Worm (Caenorhabditis elegans) whole organism, young adult: ENCODE measurements around the gene unc-33.

Source experiments
- B0035.1 ChIP-seq: sonication (generic microtip); optimal IDR thresholded peaks from 2 replicates; lab custom pipeline; 2016; ENCODE audit warnings: missing genetic modification characterization, mild to moderate bottlenecking, missing compliant biosample characterization, missing genotype, missing genetic modification reagents
- B0336.3 ChIP-seq: fragments of 200-800 bp; sonication (Bioruptor generic); IDR thresholded peaks from 2 replicates; pipeline ENCODE4 v1.3.6; 2022; ENCODE audit warnings: missing genetic modification characterization, missing compliant biosample characterization
- C06A6.2 ChIP-seq: fragments of 200-800 bp; sonication (Bioruptor generic); conservative IDR thresholded peaks from 2 replicates; pipeline ENCODE4 v1.3.6; 2022; ENCODE audit warnings: missing genetic modification characterization, missing compliant biosample characterization
- F22D6.2 ChIP-seq: sonication (generic microtip); optimal IDR thresholded peaks from 2 replicates; lab custom pipeline; 2016; ENCODE audit warnings: mild to moderate bottlenecking, missing genetic modification characterization, missing compliant biosample characterization
- F23B12.7 ChIP-seq: sonication (generic microtip); optimal IDR thresholded peaks from 2 replicates; lab custom pipeline; 2017; ENCODE audit warnings: missing genetic modification characterization, mild to moderate bottlenecking, missing compliant biosample characterization, antibody characterized with exemption, moderate library complexity; ENCODE audit not compliant: insufficient read depth
- K11D2.4 ChIP-seq: fragments of 200-800 bp; sonication (Bioruptor generic); IDR thresholded peaks from 2 replicates; pipeline ENCODE4 v1.3.6; 2022; ENCODE audit warnings: missing genetic modification reagents, missing genetic modification characterization, missing compliant biosample characterization
- T07F8.4 ChIP-seq: sonication (generic microtip); optimal IDR thresholded peaks from 2 replicates; lab custom pipeline; 2016; ENCODE audit warnings: mild to moderate bottlenecking, missing genetic modification characterization, moderate library complexity, missing compliant biosample characterization
- Y53F4B.3 ChIP-seq: fragments of 200-800 bp; sonication (Bioruptor generic); IDR thresholded peaks from 2 replicates; pipeline ENCODE4 v1.3.6; 2022; ENCODE audit warnings: missing genetic modification reagents, missing genetic modification characterization, missing compliant biosample characterization
- atf-7 ChIP-seq: sonication (generic microtip); optimal IDR thresholded peaks from 2 replicates; lab custom pipeline; 2017; ENCODE audit warnings: mild to moderate bottlenecking, missing genetic modification characterization, missing compliant biosample characterization
- attf-5 ChIP-seq: fragments of 200-800 bp; sonication (Bioruptor generic); optimal IDR thresholded peaks from 2 replicates; lab custom pipeline; 2018; ENCODE audit warnings: mild to moderate bottlenecking, missing genetic modification characterization, missing compliant biosample characterization
- attf-6 ChIP-seq: fragments of 200-800 bp; sonication (Bioruptor generic); IDR thresholded peaks from 2 replicates; pipeline ENCODE4 v1.3.6; 2022; ENCODE audit warnings: missing genetic modification reagents, missing genetic modification characterization, missing compliant biosample characterization
- bed-1 ChIP-seq: fragments of 200-800 bp; sonication (Bioruptor generic); IDR thresholded peaks from 2 replicates; pipeline ENCODE4 v1.3.6; 2022; ENCODE audit warnings: missing genetic modification reagents, missing genetic modification characterization, missing compliant biosample characterization
- ccch-3 ChIP-seq: fragments of 200-800 bp; sonication (Bioruptor generic); optimal IDR thresholded peaks from 2 replicates; lab custom pipeline; 2018; ENCODE audit warnings: mild to moderate bottlenecking, missing genetic modification characterization, missing compliant biosample characterization
- ceh-58 ChIP-seq: fragments of 200-800 bp; sonication (Bioruptor generic); IDR thresholded peaks from 2 replicates; pipeline ENCODE4 v1.3.6; 2022; ENCODE audit warnings: missing genetic modification characterization, missing compliant biosample characterization
- die-1 ChIP-seq: sonication (generic microtip); optimal IDR thresholded peaks from 2 replicates; lab custom pipeline; 2016; ENCODE audit warnings: missing genotype, mild to moderate bottlenecking, missing genetic modification characterization, missing compliant biosample characterization
- dpff-1 ChIP-seq: sonication (generic microtip); optimal IDR thresholded peaks from 2 replicates; lab custom pipeline; 2017; ENCODE audit warnings: mild to moderate bottlenecking, missing genetic modification characterization, missing compliant biosample characterization
- dpl-1 ChIP-seq: fragments of 150-350 bp; optimal IDR thresholded peaks from 2 replicates; lab custom pipeline; 2014; ENCODE audit warnings: missing biosample characterization, missing genetic modification reagents, missing genetic modification characterization
- ets-4 ChIP-seq: fragments of 200-800 bp; sonication (Bioruptor generic); optimal IDR thresholded peaks from 2 replicates; lab custom pipeline; 2018; ENCODE audit warnings: mild to moderate bottlenecking, missing genetic modification characterization, missing compliant biosample characterization
- fkh-3 ChIP-seq: sonication (generic microtip); optimal IDR thresholded peaks from 2 replicates; lab custom pipeline; 2016; ENCODE audit warnings: mild to moderate bottlenecking, missing genetic modification characterization, missing compliant biosample characterization
- hmg-20 ChIP-seq: fragments of 200-800 bp; sonication (Bioruptor generic); IDR thresholded peaks from 2 replicates; pipeline ENCODE4 v1.3.6; 2022; ENCODE audit warnings: missing genetic modification reagents, missing genetic modification characterization, missing compliant biosample characterization
- let-607 ChIP-seq, 2 experiments: fragments of 200-800 bp in 1 of 2; sonication (Bioruptor generic) in 1 of 2; sonication (generic microtip) in 1 of 2; optimal IDR thresholded peaks; 2 replicates each; lab custom pipeline; 2016 to 2018; ENCODE audit warnings: mild to moderate bottlenecking in 2 of 2, missing compliant biosample characterization in 2 of 2, missing genetic modification characterization in 2 of 2, moderate library complexity in 2 of 2, missing genotype in 1 of 2
- lin-40 ChIP-seq: sonication (generic microtip); optimal IDR thresholded peaks from 2 replicates; lab custom pipeline; 2016; ENCODE audit warnings: missing genetic modification characterization, mild to moderate bottlenecking, missing compliant biosample characterization, missing genotype, missing genetic modification reagents
- lin-54 ChIP-seq: fragments of 200-800 bp; sonication (Bioruptor generic); optimal IDR thresholded peaks from 2 replicates; lab custom pipeline; 2018; ENCODE audit warnings: mild to moderate bottlenecking, missing genetic modification characterization, missing compliant biosample characterization
- lir-1 ChIP-seq: fragments of 200-800 bp; sonication (Bioruptor generic); conservative IDR thresholded peaks from 2 replicates; pipeline ENCODE4 v1.3.6; 2022; ENCODE audit warnings: missing genetic modification reagents, missing genetic modification characterization, missing compliant biosample characterization
- madf-10 ChIP-seq: sonication (generic microtip); optimal IDR thresholded peaks from 2 replicates; lab custom pipeline; 2016; ENCODE audit warnings: mild to moderate bottlenecking, missing genetic modification characterization, missing compliant biosample characterization
- madf-3 ChIP-seq: fragments of 200-800 bp; sonication (Bioruptor generic); IDR thresholded peaks from 2 replicates; pipeline ENCODE4 v1.3.6; 2022; ENCODE audit warnings: missing genetic modification reagents, missing genetic modification characterization, missing compliant biosample characterization
- mes-4 ChIP-seq: sonication (generic microtip); optimal IDR thresholded peaks from 2 replicates; lab custom pipeline; 2016; ENCODE audit warnings: missing genotype, missing genetic modification characterization, missing compliant biosample characterization
- nfya-1 ChIP-seq: sonication (generic microtip); optimal IDR thresholded peaks from 2 replicates; lab custom pipeline; 2017; ENCODE audit warnings: antibody characterized with exemption, missing compliant biosample characterization, missing genetic modification characterization, borderline replicate concordance; ENCODE audit not compliant: insufficient read depth
- nfya-2 ChIP-seq: fragments of 200-800 bp; sonication (Bioruptor generic); IDR thresholded peaks from 2 replicates; pipeline ENCODE4 v1.3.6; 2022; ENCODE audit warnings: missing genetic modification reagents, missing genetic modification characterization, missing compliant biosample characterization
- nhr-80 ChIP-seq: sonication (generic microtip); optimal IDR thresholded peaks from 2 replicates; lab custom pipeline; 2016; ENCODE audit warnings: missing genetic modification characterization, missing compliant biosample characterization
- rcor-1 ChIP-seq: fragments of 200-800 bp; sonication (Bioruptor generic); IDR thresholded peaks from 2 replicates; pipeline ENCODE4 v1.3.6; 2022; ENCODE audit warnings: missing genetic modification reagents, missing genetic modification characterization, missing compliant biosample characterization
- sea-2 ChIP-seq: fragments of 200-800 bp; sonication (Bioruptor generic); IDR thresholded peaks from 2 replicates; pipeline ENCODE4 v1.3.6; 2022; ENCODE audit warnings: missing genetic modification characterization, missing compliant biosample characterization
- snpc-1.3 ChIP-seq: sonication (generic microtip); optimal IDR thresholded peaks from 2 replicates; lab custom pipeline; 2017; ENCODE audit warnings: missing genetic modification characterization, mild to moderate bottlenecking, missing compliant biosample characterization, antibody characterized with exemption, moderate library complexity, missing genotype, missing genetic modification reagents; ENCODE audit not compliant: insufficient read depth
- snpc-3.4 ChIP-seq: sonication (generic microtip); optimal IDR thresholded peaks from 2 replicates; lab custom pipeline; 2017; ENCODE audit warnings: missing genetic modification characterization, mild to moderate bottlenecking, missing compliant biosample characterization, antibody characterized with exemption, moderate library complexity, missing genotype, missing genetic modification reagents
- snpc-4 ChIP-seq, 5 experiments: fragments of 150-350 bp in 1 of 5; sonication (generic microtip) in 4 of 5; optimal IDR thresholded peaks; 2 replicates each; lab custom pipeline; 2014 to 2018; ENCODE audit warnings: missing genetic modification characterization in 5 of 5, missing biosample characterization in 3 of 5, antibody characterized with exemption in 2 of 5, mild to moderate bottlenecking in 2 of 5, missing compliant biosample characterization in 2 of 5, missing genotype in 2 of 5, moderate library complexity in 2 of 5, missing genetic modification reagents in 1 of 5
- sptf-2 ChIP-seq: fragments of 200-800 bp; sonication (Bioruptor generic); optimal IDR thresholded peaks from 2 replicates; lab custom pipeline; 2018; ENCODE audit warnings: mild to moderate bottlenecking, missing genetic modification characterization, missing compliant biosample characterization
- tlf-1 ChIP-seq: fragments of 200-800 bp; sonication (Bioruptor generic); optimal IDR thresholded peaks from 2 replicates; lab custom pipeline; 2018; ENCODE audit warnings: mild to moderate bottlenecking, missing genetic modification characterization, missing compliant biosample characterization
- unc-130 ChIP-seq: sonication (generic microtip); optimal IDR thresholded peaks from 2 replicates; lab custom pipeline; 2016; ENCODE audit warnings: missing genetic modification reagents, missing genetic modification characterization, missing compliant biosample characterization
- unc-62 ChIP-seq: fragments of 150-350 bp; optimal IDR thresholded peaks from 2 replicates; lab custom pipeline; 2014; ENCODE audit warnings: missing biosample characterization, missing genetic modification reagents, missing genetic modification characterization
- xnd-1 ChIP-seq: sonication (generic microtip); optimal IDR thresholded peaks from 2 replicates; lab custom pipeline; 2016; ENCODE audit warnings: missing genotype, missing genetic modification reagents, missing genetic modification characterization, missing compliant biosample characterization
- ztf-26 ChIP-seq: sonication (generic microtip); optimal IDR thresholded peaks from 2 replicates; lab custom pipeline; 2017; ENCODE audit warnings: missing genetic modification characterization, missing compliant biosample characterization

Gene unc-33

ce11 chrIV:3527878-3528277 is 11.2 kb downstream of the unc-33 start:
- no peak for TF ChIP-seq lin-54 (GFP tag; lab: Kevin White, UChicago)
- TF ChIP-seq ccch-3 (GFP tag; lab: Kevin White, UChicago): no peak
- TF ChIP-seq hmg-20 (GFP tag; lab: Robert Waterston, UW): no peak
- TF ChIP-seq ceh-58 (GFP tag; lab: Robert Waterston, UW): no peak
- no peak for TF ChIP-seq snpc-3.4 (tag; lab: Kevin White, UChicago)
- no peak for TF ChIP-seq snpc-4 (GFP tag; optimal IDR thresholded peaks at IDR 0.05; lab: Kevin White, UChicago)
- TF ChIP-seq snpc-4 (tag; optimal IDR thresholded peaks at IDR 0.05; lab: Kevin White, UChicago): no peak
- TF ChIP-seq mes-4 (tag; lab: Kevin White, UChicago): no peak
- no peak for TF ChIP-seq attf-5 (GFP tag; lab: Kevin White, UChicago)
- TF ChIP-seq xnd-1: no peak
- no peak for TF ChIP-seq die-1 (tag; lab: Kevin White, UChicago)
- TF ChIP-seq T07F8.4 (tag; lab: Kevin White, UChicago): no peak
- no peak for TF ChIP-seq dpl-1 (GFP tag; lab: Kevin White, UChicago)
- TF ChIP-seq C06A6.2 (GFP tag; lab: Robert Waterston, UW): no peak
- no peak for TF ChIP-seq K11D2.4 (GFP tag; lab: Robert Waterston, UW)
- TF ChIP-seq nfya-2 (GFP tag; lab: Robert Waterston, UW): no peak
- TF ChIP-seq lir-1 (GFP tag; lab: Robert Waterston, UW): no peak
- TF ChIP-seq lin-40 (tag; lab: Kevin White, UChicago): no peak

ce11 chrIV:3531535-3531934 is 14.8 kb downstream of the unc-33 start:
- no peak for TF ChIP-seq snpc-1.3
- TF ChIP-seq xnd-1: no peak
- TF ChIP-seq let-607 (tag; optimal IDR thresholded peaks at IDR 0.05; lab: Kevin White, UChicago): no peak
- TF ChIP-seq fkh-3 (tag; lab: Kevin White, UChicago): no peak
- no peak for TF ChIP-seq tlf-1 (GFP tag; lab: Kevin White, UChicago)
- no peak for TF ChIP-seq ztf-26 (tag; lab: Kevin White, UChicago)
- TF ChIP-seq ccch-3 (GFP tag; lab: Kevin White, UChicago): no peak
- no peak for TF ChIP-seq madf-10 (tag; lab: Kevin White, UChicago)
- no peak for TF ChIP-seq mes-4 (tag; lab: Kevin White, UChicago)
- no peak for TF ChIP-seq F23B12.7 (tag; lab: Kevin White, UChicago)
- no peak for TF ChIP-seq sptf-2 (GFP tag; lab: Kevin White, UChicago)
- no peak for TF ChIP-seq atf-7
- no peak for TF ChIP-seq nfya-1 (tag; lab: Kevin White, UChicago)
- TF ChIP-seq bed-1 (GFP tag; lab: Robert Waterston, UW): no peak
- no peak for TF ChIP-seq Y53F4B.3 (GFP tag; lab: Robert Waterston, UW)
- TF ChIP-seq nhr-80: no peak
- no peak for TF ChIP-seq sea-2 (GFP tag; lab: Robert Waterston, UW)
- no peak for TF ChIP-seq K11D2.4 (GFP tag; lab: Robert Waterston, UW)
- no peak for TF ChIP-seq attf-5 (GFP tag; lab: Kevin White, UChicago)
- TF ChIP-seq F22D6.2: no peak

- TF ChIP-seq snpc-4 (GFP tag; optimal IDR thresholded peaks at IDR 0.05; lab: Kevin White, UChicago): no peak
- TF ChIP-seq snpc-4 (tag; optimal IDR thresholded peaks at IDR 0.05; lab: Kevin White, UChicago): no peak
- no peak for TF ChIP-seq dpff-1 (tag; lab: Kevin White, UChicago)
- no peak for TF ChIP-seq unc-62 (GFP tag; lab: Kevin White, UChicago)
- TF ChIP-seq attf-6 (GFP tag; lab: Robert Waterston, UW): no peak
- TF ChIP-seq unc-130 (GFP tag; lab: Kevin White, UChicago): no peak
- no peak for TF ChIP-seq B0035.1
- TF ChIP-seq let-607 (tag; optimal IDR thresholded peaks at IDR 0.05; lab: Kevin White, UChicago): no peak
- no peak for TF ChIP-seq madf-3 (GFP tag; lab: Robert Waterston, UW)
- TF ChIP-seq rcor-1 (GFP tag; lab: Robert Waterston, UW): no peak
- no peak for TF ChIP-seq ets-4 (GFP tag; lab: Kevin White, UChicago)
- no peak for TF ChIP-seq B0336.3 (GFP tag; lab: Robert Waterston, UW)
These were observed 15.5 kb downstream of the unc-33 start, which contains the start of gene M57.1 for ce11 chrIV:3532167-3532566. TSS of gene M57.1 (plus strand) at chrIV:3532467.
